Worm (Caenorhabditis elegans): ENCODE data around the gene nspc-13.

Gene nspc-13

ce11 chrX:12393786-12394308, 36.6 kb downstream of the nspc-13 start, which contains the start of gene F17E5.2 (continued):
- TF ChIP-seq lir-3 (tag; optimal IDR thresholded peaks at IDR 0.05; ENCODE audit: poor library complexity) (peak; percentile 77), alr-1 (tag; optimal IDR thresholded peaks at IDR 0.05; ENCODE audit: borderline replicate concordance) (no peak), ceh-90 (tag; optimal IDR thresholded peaks at IDR 0.05) (no peak), nhr-90 (tag; optimal IDR thresholded peaks at IDR 0.05; ENCODE audit: poor library complexity) (peak; percentile 91), pqm-1 (tag; optimal IDR thresholded peaks at IDR 0.05) (no peak), mef-2 (tag; optimal IDR thresholded peaks at IDR 0.05) (peak; percentile 90), nhr-84 (tag; optimal IDR thresholded peaks at IDR 0.05) (no peak), fkh-8 (tag; optimal IDR thresholded peaks at IDR 0.05) (peak; percentile 93), xbp-1 (tag; optimal IDR thresholded peaks at IDR 0.05) (peak; percentile 93), ceh-8 (GFP tag; optimal IDR thresholded peaks at IDR 0.05) (peak; percentile 46), zip-4 (GFP tag; optimal IDR thresholded peaks at IDR 0.05) (peak; percentile 79), tbx-2 (tag; optimal IDR thresholded peaks at IDR 0.05) (peak; percentile 94), fkh-4 (tag; optimal IDR thresholded peaks at IDR 0.05; ENCODE audit: borderline replicate concordance) (no peak), aha-1 (tag; optimal IDR thresholded peaks at IDR 0.05) (peak; percentile 72), aly-2 (tag; optimal IDR thresholded peaks at IDR 0.05) (peak; percentile 72), fkh-10 (GFP tag; optimal IDR thresholded peaks at IDR 0.05) (peak; percentile 95), hpl-2 (GFP tag; optimal IDR thresholded peaks at IDR 0.05) (peak; percentile 76), lin-14 (GFP tag; optimal IDR thresholded peaks at IDR 0.05) (peak; percentile 98), jun-1 (tag; optimal IDR thresholded peaks at IDR 0.05) (peak; percentile 93), ztf-11 (tag; optimal IDR thresholded peaks at IDR 0.05) (peak in 1 of 2 experiments; percentile 85), dsc-1 (tag; optimal IDR thresholded peaks at IDR 0.05) (peak; percentile 97), mab-9 (GFP tag; IDR thresholded peaks at IDR 0.05) (peak; percentile 65; the same call in 1 of the 2 replicates), efl-1 (optimal IDR thresholded peaks at IDR 0.05) (peak; percentile 82 to 83), efl-1 (GFP tag; optimal IDR thresholded peaks at IDR 0.05 in 1 of 2) (peak; percentile 70 to 97), ets-5 (GFP tag; IDR thresholded peaks at IDR 0.05) (no peak), unc-86 (tag; optimal IDR thresholded peaks at IDR 0.05) (peak; percentile 90), zag-1 (tag; optimal IDR thresholded peaks at IDR 0.05) (peak; percentile 78), lsy-2 (tag; optimal IDR thresholded peaks at IDR 0.05) (peak; percentile 92 to 94), irx-1 (tag; optimal IDR thresholded peaks at IDR 0.05) (peak; percentile 90), blmp-1 (tag; optimal IDR thresholded peaks at IDR 0.05) (peak; percentile 86), nhr-47 (tag; optimal IDR thresholded peaks at IDR 0.05) (peak; percentile 95), sox-4 (tag; optimal IDR thresholded peaks at IDR 0.05) (peak; percentile 74), egl-13 (tag; optimal IDR thresholded peaks at IDR 0.05) (peak; percentile 91), nhr-85 (tag) (peak; percentile 95), nhr-19 (GFP tag; conservative IDR thresholded peaks at IDR 0.05) (peak; percentile 95), hlh-17 (GFP tag; optimal IDR thresholded peaks at IDR 0.05; ENCODE audit: borderline replicate concordance) (no peak)

- TF ChIP-seq efl-1 (optimal IDR thresholded peaks at IDR 0.05): no peak
- TF ChIP-seq efl-1 (GFP tag; optimal IDR thresholded peaks at IDR 0.05 in 1 of 2): peak in 1 of 2 experiments; percentile 46
- TF ChIP-seq mab-9 (GFP tag; IDR thresholded peaks at IDR 0.05): peak; percentile 74
- TF ChIP-seq lin-14 (GFP tag; optimal IDR thresholded peaks at IDR 0.05): peak; percentile 67
- TF ChIP-seq pag-3 (tag; optimal IDR thresholded peaks at IDR 0.05; ENCODE audit: borderline replicate concordance, insufficient read depth): no peak
- no peak for TF ChIP-seq hlh-17 (GFP tag; optimal IDR thresholded peaks at IDR 0.05; ENCODE audit: borderline replicate concordance)
- no peak for TF ChIP-seq nhr-28 (tag; optimal IDR thresholded peaks at IDR 0.05)
- peak; percentile 4 for TF ChIP-seq lin-39 (tag; optimal IDR thresholded peaks at IDR 0.05)
Measured at ce11 chrX:12404729-12405128, 47.5 kb downstream of the nspc-13 start.

ce11 chrX:12406037-12406436, 48.8 kb downstream of the nspc-13 start:
- TF ChIP-seq C34B4.2 (tag; optimal IDR thresholded peaks at IDR 0.05) (no peak), skn-1 (tag; optimal IDR thresholded peaks at IDR 0.05) (no peak), lin-14 (GFP tag; optimal IDR thresholded peaks at IDR 0.05) (peak; percentile 43), nhr-20 (tag; optimal IDR thresholded peaks at IDR 0.05) (no peak), nhr-71 (tag; optimal IDR thresholded peaks at IDR 0.05) (peak; percentile 6), dpl-1 (GFP tag; optimal IDR thresholded peaks at IDR 0.05) (no peak), unc-30 (tag; optimal IDR thresholded peaks at IDR 0.05) (no peak), efl-1 (optimal IDR thresholded peaks at IDR 0.05) (no peak), efl-1 (GFP tag; optimal IDR thresholded peaks at IDR 0.05 in 1 of 2) (peak in 1 of 2 experiments; percentile 30)
